Fruit fly (Drosophila melanogaster) whole organism, embryonic: ENCODE data around the gene CG6527.
A peak's percentile ranks its signal among the peaks of the same experiment; 100 is the strongest.

Source experiments
- BtbVII ChIP-seq: fragments of 200-800 bp; sonication (Bioruptor generic); optimal IDR thresholded peaks from 3 replicates; lab custom pipeline; 2017; ENCODE audit warnings: missing biosample characterization, mild to moderate bottlenecking, missing genetic modification characterization
- CG10321 ChIP-seq: fragments of 200-800 bp; sonication (Bioruptor generic); IDR thresholded peaks from 2 replicates; pipeline ENCODE4 v1.3.6; 2022; ENCODE audit warnings: missing biosample characterization, missing genetic modification characterization
- CG10462 ChIP-seq: fragments of 200-800 bp; sonication (Bioruptor generic); optimal IDR thresholded peaks from 2 replicates; lab custom pipeline; 2016; ENCODE audit warnings: missing biosample characterization, missing genetic modification characterization
- CG11085 ChIP-seq: fragments of 200-800 bp; sonication (Bioruptor generic); IDR thresholded peaks from 2 replicates; pipeline ENCODE4 v1.3.6; 2022; ENCODE audit warnings: missing biosample characterization, missing genetic modification characterization
- CG11456 ChIP-seq: fragments of 200-800 bp; sonication (Bioruptor generic); IDR thresholded peaks from 3 replicates; pipeline ENCODE4 v1.3.6; 2022; ENCODE audit warnings: missing biosample characterization, missing genetic modification characterization
- CG11695 ChIP-seq: fragments of 200-800 bp; sonication (Bioruptor generic); IDR thresholded peaks from 3 replicates; pipeline ENCODE4 v1.3.6; 2022; ENCODE audit warnings: missing biosample characterization, missing genetic modification characterization
- CG11696 ChIP-seq: fragments of 200-800 bp; sonication (Bioruptor generic); IDR thresholded peaks from 2 replicates; pipeline ENCODE4 v1.3.6; 2022; ENCODE audit warnings: missing biosample characterization, missing genetic modification characterization
- CG12071 ChIP-seq: fragments of 200-800 bp; sonication (Bioruptor generic); optimal IDR thresholded peaks from 3 replicates; lab custom pipeline; 2018; ENCODE audit warnings: missing biosample characterization, mild to moderate bottlenecking, missing genetic modification characterization
- CG12659 ChIP-seq: fragments of 200-800 bp; sonication (Bioruptor generic); optimal IDR thresholded peaks from 3 replicates; lab custom pipeline; 2017; ENCODE audit warnings: mild to moderate bottlenecking, missing biosample characterization, missing genetic modification reagents, missing genetic modification characterization
- CG15073 ChIP-seq: fragments of 200-800 bp; sonication (Bioruptor generic); optimal IDR thresholded peaks from 2 replicates; lab custom pipeline; 2016; ENCODE audit warnings: missing biosample characterization, missing genetic modification characterization
- CG1647 ChIP-seq: fragments of 200-800 bp; sonication (Bioruptor generic); optimal IDR thresholded peaks from 3 replicates; lab custom pipeline; 2016; ENCODE audit warnings: missing biosample characterization, missing genetic modification characterization
- CG2875 ChIP-seq: fragments of 200-800 bp; sonication (Bioruptor generic); optimal IDR thresholded peaks from 2 replicates; lab custom pipeline; 2017; ENCODE audit warnings: missing biosample characterization, mild to moderate bottlenecking, missing genetic modification characterization, missing genetic modification reagents
- CG4328 ChIP-seq: fragments of 200-800 bp; sonication (Bioruptor generic); optimal IDR thresholded peaks from 3 replicates; lab custom pipeline; 2017; ENCODE audit warnings: missing biosample characterization, missing genetic modification reagents, missing genetic modification characterization
- CG5180 ChIP-seq: fragments of 200-800 bp; sonication (Bioruptor generic); optimal IDR thresholded peaks from 3 replicates; lab custom pipeline; 2017; ENCODE audit warnings: missing biosample characterization, missing genetic modification characterization, mild to moderate bottlenecking, moderate library complexity, missing genetic modification reagents
- CG6175 ChIP-seq: fragments of 200-800 bp; sonication (Bioruptor generic); IDR thresholded peaks from 3 replicates; pipeline ENCODE4 v1.3.6; 2022; ENCODE audit warnings: missing biosample characterization, missing genetic modification characterization
- CG6272 ChIP-seq: fragments of 200-800 bp; sonication (Bioruptor generic); IDR thresholded peaks from 2 replicates; pipeline ENCODE4 v1.3.6; 2022; ENCODE audit warnings: missing biosample characterization, missing genetic modification characterization
- CG8281 ChIP-seq: fragments of 200-800 bp; sonication (Bioruptor generic); optimal IDR thresholded peaks from 2 replicates; lab custom pipeline; 2018; ENCODE audit warnings: missing biosample characterization, mild to moderate bottlenecking, missing genetic modification characterization, moderate library complexity
- CG8359 ChIP-seq: fragments of 200-800 bp; sonication (Bioruptor generic); optimal IDR thresholded peaks from 2 replicates; lab custom pipeline; 2017; ENCODE audit warnings: missing biosample characterization, mild to moderate bottlenecking, missing genetic modification characterization, borderline replicate concordance
- CG8924 ChIP-seq: fragments of 200-800 bp; optimal IDR thresholded peaks from 3 replicates; lab custom pipeline; 2019; ENCODE audit warnings: missing biosample characterization, mild to moderate bottlenecking, missing genetic modification characterization, moderate library complexity
- CG8944 ChIP-seq: fragments of 200-800 bp; sonication (Bioruptor generic); optimal IDR thresholded peaks from 3 replicates; lab custom pipeline; 2016; ENCODE audit warnings: missing biosample characterization, missing genetic modification characterization
- Chrac-16 ChIP-seq: fragments of 200-800 bp; sonication (Bioruptor generic); optimal IDR thresholded peaks from 3 replicates; lab custom pipeline; 2016; ENCODE audit warnings: missing biosample characterization, missing genetic modification characterization
- D ChIP-seq, 2 experiments: fragments of 200-800 bp in 1 of 2; fragments of >200 bp in 1 of 2; sonication (Bioruptor generic) in 1 of 2; optimal IDR thresholded peaks; 2 replicates in 1 of 2; 3 replicates in 1 of 2; lab custom pipeline; 2017; ENCODE audit warnings: mild to moderate bottlenecking in 1 of 2, missing biosample characterization in 1 of 2, missing genetic modification characterization in 1 of 2, missing genetic modification reagents in 1 of 2
- D19A ChIP-seq: fragments of 200-800 bp; optimal IDR thresholded peaks from 3 replicates; lab custom pipeline; 2019; ENCODE audit warnings: missing biosample characterization, mild to moderate bottlenecking, missing genetic modification characterization, moderate library complexity
- Dref ChIP-seq: fragments of 200-800 bp; sonication (Bioruptor generic); IDR thresholded peaks from 2 replicates; pipeline ENCODE4 v1.3.6; 2022; ENCODE audit warnings: missing biosample characterization, missing genetic modification characterization
- Eip74EF ChIP-seq, 2 experiments: fragments of 200-800 bp in 1 of 2; fragments of >200 bp in 1 of 2; sonication (Bioruptor generic) in 1 of 2; optimal IDR thresholded peaks; 2 replicates each; lab custom pipeline; 2017 to 2019; ENCODE audit warnings: missing biosample characterization in 2 of 2, missing genetic modification characterization in 2 of 2, mild to moderate bottlenecking in 1 of 2, moderate library complexity in 1 of 2
- Fer1 ChIP-seq: fragments of 200-800 bp; sonication (Bioruptor generic); optimal IDR thresholded peaks from 2 replicates; lab custom pipeline; 2017; ENCODE audit warnings: missing biosample characterization, mild to moderate bottlenecking, missing genetic modification characterization
- Fer2 ChIP-seq: fragments of 200-800 bp; sonication (Bioruptor generic); optimal IDR thresholded peaks from 2 replicates; lab custom pipeline; 2018; ENCODE audit warnings: missing biosample characterization, mild to moderate bottlenecking, missing genetic modification characterization, moderate library complexity
- HLHmδ ChIP-seq: fragments of 200-800 bp; sonication (Bioruptor generic); optimal IDR thresholded peaks from 2 replicates; lab custom pipeline; 2018; ENCODE audit warnings: missing biosample characterization, mild to moderate bottlenecking, missing genetic modification characterization, moderate library complexity
- Hand ChIP-seq: fragments of 200-800 bp; sonication (Bioruptor generic); optimal IDR thresholded peaks from 2 replicates; lab custom pipeline; 2017; ENCODE audit warnings: mild to moderate bottlenecking, missing biosample characterization, missing genetic modification reagents, missing genetic modification characterization
- Kr ChIP-seq: fragments of 200-800 bp; sonication (Bioruptor generic); optimal IDR thresholded peaks from 2 replicates; lab custom pipeline; 2017; ENCODE audit warnings: missing biosample characterization, mild to moderate bottlenecking, missing genetic modification characterization
- Neu2 ChIP-seq: fragments of 200-800 bp; sonication (Bioruptor generic); optimal IDR thresholded peaks from 3 replicates; lab custom pipeline; 2016; ENCODE audit warnings: missing biosample characterization, missing genetic modification characterization, borderline replicate concordance
- Rx ChIP-seq: fragments of 200-800 bp; sonication (Bioruptor generic); IDR thresholded peaks from 2 replicates; pipeline ENCODE4 v1.3.6; 2022; ENCODE audit warnings: missing biosample characterization, missing genetic modification characterization
- bbx ChIP-seq: fragments of 200-800 bp; sonication (Bioruptor generic); IDR thresholded peaks from 2 replicates; pipeline ENCODE4 v1.3.6; 2022; ENCODE audit warnings: missing biosample characterization, missing genetic modification characterization; ENCODE audit not compliant: partially characterized antibody
- chif ChIP-seq, 2 experiments: fragments of 200-800 bp; sonication (Bioruptor generic); optimal IDR thresholded peaks; 3 replicates each; lab custom pipeline; 2016; ENCODE audit warnings: missing biosample characterization in 2 of 2, missing genetic modification characterization in 2 of 2
- crp ChIP-seq, 2 experiments: fragments of 200-800 bp; sonication (Bioruptor generic); optimal IDR thresholded peaks; 2 replicates in 1 of 2; 3 replicates in 1 of 2; lab custom pipeline; 2017; ENCODE audit warnings: missing biosample characterization in 2 of 2, missing genetic modification characterization in 2 of 2, mild to moderate bottlenecking in 1 of 2, moderate library complexity in 1 of 2
- dm ChIP-seq: fragments of 200-800 bp; sonication (Bioruptor generic); optimal IDR thresholded peaks from 3 replicates; lab custom pipeline; 2016; ENCODE audit warnings: missing biosample characterization, missing genetic modification characterization
- dysf ChIP-seq: fragments of 200-800 bp; sonication (Bioruptor generic); IDR thresholded peaks from 3 replicates; pipeline ENCODE4 v1.3.6; 2022; ENCODE audit warnings: missing biosample characterization, missing genetic modification characterization
- ems ChIP-seq: fragments of 200-800 bp; sonication (Bioruptor generic); optimal IDR thresholded peaks from 3 replicates; lab custom pipeline; 2016; ENCODE audit warnings: missing biosample characterization, missing genetic modification characterization
- eve ChIP-seq, 2 experiments: fragments of >200 bp; optimal IDR thresholded peaks; 2 replicates each; lab custom pipeline; 2017; ENCODE audit warnings: missing biosample characterization in 2 of 2, missing genetic modification characterization in 2 of 2
- gfzf ChIP-seq: fragments of 200-800 bp; sonication (Bioruptor generic); optimal IDR thresholded peaks from 2 replicates; lab custom pipeline; 2016; ENCODE audit warnings: missing biosample characterization, mild to moderate bottlenecking, missing genetic modification characterization, moderate library complexity
- gsb ChIP-seq: fragments of 200-800 bp; sonication (Bioruptor generic); IDR thresholded peaks from 2 replicates; pipeline ENCODE4 v1.3.6; 2022; ENCODE audit warnings: missing biosample characterization, missing genetic modification characterization
- her ChIP-seq: fragments of 200-800 bp; sonication (Bioruptor generic); optimal IDR thresholded peaks from 2 replicates; lab custom pipeline; 2016; ENCODE audit warnings: missing biosample characterization, missing genetic modification characterization
- mam ChIP-seq: fragments of 200-800 bp; sonication (Bioruptor generic); optimal IDR thresholded peaks from 3 replicates; lab custom pipeline; 2016; ENCODE audit warnings: missing biosample characterization, missing genetic modification characterization
- mld ChIP-seq: fragments of 200-800 bp; sonication (Bioruptor generic); IDR thresholded peaks from 3 replicates; pipeline ENCODE4 v1.3.6; 2022; ENCODE audit warnings: missing biosample characterization, missing genetic modification characterization; ENCODE audit not compliant: partially characterized antibody
- pho ChIP-seq: fragments of 200-800 bp; sonication (Bioruptor generic); optimal IDR thresholded peaks from 2 replicates; lab custom pipeline; 2016; ENCODE audit warnings: missing biosample characterization, missing genetic modification characterization
- unc-4 ChIP-seq: fragments of 200-800 bp; sonication (Bioruptor generic); IDR thresholded peaks from 2 replicates; pipeline ENCODE4 v1.3.6; 2022; ENCODE audit warnings: missing biosample characterization, missing genetic modification characterization; ENCODE audit not compliant: partially characterized antibody
- zen ChIP-seq: fragments of 200-800 bp; sonication (Bioruptor generic); optimal IDR thresholded peaks from 3 replicates; lab custom pipeline; 2018; ENCODE audit warnings: missing biosample characterization, mild to moderate bottlenecking, missing genetic modification characterization, moderate library complexity

CG6527 gene

dm6 chr3L:10515785-10516706 is 42.8 kb downstream of the CG6527 start (continued):
- TF ChIP-seq Eip74EF (GFP tag; optimal IDR thresholded peaks at IDR 0.05; lab: Kevin White, UChicago) (no peak), zen (peak; percentile 39), CG10462 (GFP tag; lab: Kevin White, UChicago) (no peak), CG11456 (GFP tag; lab: Robert Waterston, UW) (no peak; the same call in 2 of the 3 replicates), gfzf (GFP tag; lab: Kevin White, UChicago) (peak; percentile 90), BtbVII (GFP tag; lab: Kevin White, UChicago) (no peak), mld (no peak), CG5180 (GFP tag; lab: Kevin White, UChicago) (peak; percentile 1), CG8944 (GFP tag; lab: Kevin White, UChicago) (no peak), Rx (no peak), crp (GFP tag; optimal IDR thresholded peaks at IDR 0.05; lab: Kevin White, UChicago) (no peak), Fer2 (tag; lab: Kevin White, UChicago) (no peak), eve (GFP tag; optimal IDR thresholded peaks at IDR 0.05; lab: Kevin White, UChicago) (peak in 1 of 2 experiments; percentile 35), D19A (peak; percentile 27), dysf (GFP tag; lab: Robert Waterston, UW) (no peak), CG12071 (GFP tag; lab: Kevin White, UChicago) (peak; percentile 33), CG1647 (peak; percentile 9), Fer1 (GFP tag; lab: Kevin White, UChicago) (peak; percentile 48), chif (GFP tag; optimal IDR thresholded peaks at IDR 0.05; lab: Kevin White, UChicago) (no peak), unc-4 (GFP tag; lab: Robert Waterston, UW) (no peak), Kr (no peak), HLHmδ (GFP tag; lab: Kevin White, UChicago) (peak; percentile 40), CG12659 (GFP tag; lab: Kevin White, UChicago) (peak; percentile 23), her (GFP tag; lab: Kevin White, UChicago) (peak; percentile 100), CG2875 (GFP tag; lab: Kevin White, UChicago) (peak; percentile 10), gsb (GFP tag; lab: Robert Waterston, UW) (no peak), pho (peak; percentile 2), CG4328 (GFP tag; lab: Kevin White, UChicago) (no peak), CG11696 (GFP tag; lab: Robert Waterston, UW) (peak; percentile 95), CG10321 (peak; percentile 38; the same call in 1 of the 2 replicates), CG6272 (GFP tag; lab: Robert Waterston, UW) (no peak), CG8924 (tag; lab: Kevin White, UChicago) (peak; percentile 25), Neu2 (no peak), CG15073 (GFP tag; lab: Kevin White, UChicago) (no peak), Chrac-16 (GFP tag; lab: Kevin White, UChicago) (no peak), CG11085 (GFP tag; lab: Robert Waterston, UW) (no peak), CG6175 (GFP tag; lab: Robert Waterston, UW) (no peak), Dref (GFP tag; lab: Robert Waterston, UW) (peak; percentile 76), CG11695 (GFP tag; lab: Robert Waterston, UW) (peak; percentile 19; the same call in 1 of the 3 replicates), mam (GFP tag; lab: Kevin White, UChicago) (no peak), Hand (GFP tag; lab: Kevin White, UChicago) (no peak), CG8281 (tag; lab: Kevin White, UChicago) (no peak), bbx (GFP tag; lab: Robert Waterston, UW) (peak; percentile 74), D (optimal IDR thresholded peaks at IDR 0.05; lab: Kevin White, UChicago) (no peak), D (GFP tag; optimal IDR thresholded peaks at IDR 0.05; lab: Kevin White, UChicago) (no peak), ems (GFP tag; lab: Kevin White, UChicago) (no peak), dm (no peak), CG8359 (GFP tag; lab: Kevin White, UChicago) (no peak)
